Worm (Caenorhabditis elegans): ENCODE data around the gene crn-7.

- no peak for TF ChIP-seq ztf-11 (tag; optimal IDR thresholded peaks at IDR 0.05)
- TF ChIP-seq nhr-76 (tag; optimal IDR thresholded peaks at IDR 0.05) = no peak
- TF ChIP-seq jun-1 (tag; optimal IDR thresholded peaks at IDR 0.05) = no peak
- TF ChIP-seq skn-1 (tag; optimal IDR thresholded peaks at IDR 0.05) = no peak
- no peak for TF ChIP-seq dpl-1 (GFP tag; optimal IDR thresholded peaks at IDR 0.05)
- TF ChIP-seq mxl-3 (GFP tag; optimal IDR thresholded peaks at IDR 0.05) = no peak
- TF ChIP-seq unc-62 (GFP tag; optimal IDR thresholded peaks at IDR 0.05 in 1 of 2) = no peak
- TF ChIP-seq unc-62 (tag; optimal IDR thresholded peaks at IDR 0.05) = no peak
- TF ChIP-seq lin-1 (GFP tag; IDR thresholded peaks at IDR 0.05) = no peak
- no peak for TF ChIP-seq lin-29 (GFP tag; IDR thresholded peaks at IDR 0.05)
- TF ChIP-seq nhr-28 (tag; optimal IDR thresholded peaks at IDR 0.05) = no peak
Measured at ce11 chrIII:8229480-8229879, 38.9 kb upstream of the crn-7 start.

All from whole organism, L4 larva.